Worm (Caenorhabditis elegans) whole organism, late embryonic: ENCODE measurements around the gene srx-41.

Experiments
- C38D4.7 ChIP-seq: fragments of 200-800 bp; sonication (Bioruptor generic); optimal IDR thresholded peaks from 2 replicates; lab custom pipeline; 2018; ENCODE audit warnings: mild to moderate bottlenecking, missing genetic modification characterization, moderate library complexity, missing compliant biosample characterization
- K02D7.2 ChIP-seq: sonication (generic microtip); optimal IDR thresholded peaks from 2 replicates; lab custom pipeline; 2017; ENCODE audit warnings: mild to moderate bottlenecking, missing genetic modification characterization, missing compliant biosample characterization
- ama-1 ChIP-seq: fragments of 150-350 bp; optimal IDR thresholded peaks from 2 replicates; lab custom pipeline; 2014
- ceh-31 ChIP-seq: sonication (generic microtip); optimal IDR thresholded peaks from 2 replicates; lab custom pipeline; 2016; ENCODE audit warnings: missing genetic modification characterization, missing compliant biosample characterization
- ceh-34 ChIP-seq: sonication (generic microtip); optimal IDR thresholded peaks from 2 replicates; lab custom pipeline; 2016; ENCODE audit warnings: mild to moderate bottlenecking, missing genetic modification characterization, missing compliant biosample characterization
- fkh-10 ChIP-seq: fragments of 150-350 bp; optimal IDR thresholded peaks from 2 replicates; lab custom pipeline; 2014; ENCODE audit warnings: missing biosample characterization, missing genetic modification reagents, missing genetic modification characterization
- nfya-1 ChIP-seq: sonication (generic microtip); optimal IDR thresholded peaks from 2 replicates; lab custom pipeline; 2017; ENCODE audit warnings: missing genetic modification characterization, mild to moderate bottlenecking, missing compliant biosample characterization, antibody characterized with exemption, moderate library complexity
- nhr-11 ChIP-seq: fragments of 150-350 bp; optimal IDR thresholded peaks from 2 replicates; lab custom pipeline; 2014; ENCODE audit warnings: missing biosample characterization, missing genetic modification characterization
- pha-4 ChIP-seq: fragments of 150-350 bp; optimal IDR thresholded peaks from 2 replicates; lab custom pipeline; 2018; ENCODE audit warnings: missing biosample characterization, missing genetic modification reagents, missing genetic modification characterization
- sox-4 ChIP-seq: sonication (generic microtip); optimal IDR thresholded peaks from 2 replicates; lab custom pipeline; 2017; ENCODE audit warnings: mild to moderate bottlenecking, missing genetic modification characterization, inconsistent platforms, missing compliant biosample characterization

ce11 chrV:3649473-3649872 is 12.5 kb upstream of the srx-41 start, which contains the start of gene str-114:
- no peak for TF ChIP-seq C38D4.7
- TF ChIP-seq ceh-31 (tag; lab: Kevin White, UChicago) = no peak
- no peak for TF ChIP-seq K02D7.2 (tag; lab: Kevin White, UChicago)
- no peak for TF ChIP-seq ama-1 (lab: Kevin White, UChicago)
- no peak for TF ChIP-seq fkh-10 (GFP tag; lab: Kevin White, UChicago)
- TF ChIP-seq pha-4 (tag; lab: Kevin White, UChicago) = no peak
- TF ChIP-seq sox-4 (tag; lab: Kevin White, UChicago) = no peak
- TF ChIP-seq ceh-34 (tag; lab: Kevin White, UChicago) = no peak
- no peak for TF ChIP-seq nfya-1 (tag; lab: Kevin White, UChicago)
- no peak for TF ChIP-seq nhr-11 (tag; lab: Kevin White, UChicago)
